Fruit fly (Drosophila melanogaster) whole organism, embryonic: ENCODE measurements around the gene CG33110.

Experiments used
- Bteb2 ChIP-seq: fragments of 200-800 bp; sonication (Bioruptor generic); optimal IDR thresholded peaks from 2 replicates; lab custom pipeline; 2016; ENCODE audit warnings: missing biosample characterization, missing genetic modification characterization
- CG10147 ChIP-seq: fragments of 200-800 bp; sonication (Bioruptor generic); optimal IDR thresholded peaks from 2 replicates; lab custom pipeline; 2019; ENCODE audit warnings: missing biosample characterization, mild to moderate bottlenecking, missing genetic modification characterization, moderate library complexity
- CG10366 ChIP-seq: fragments of 200-800 bp; sonication (Bioruptor generic); IDR thresholded peaks from 2 replicates; pipeline ENCODE4 v1.3.6; 2022; ENCODE audit warnings: missing biosample characterization, missing genetic modification characterization
- CG14050 ChIP-seq: fragments of 200-800 bp; sonication (Bioruptor generic); IDR thresholded peaks from 3 replicates; pipeline ENCODE4 v1.3.6; 2022; ENCODE audit warnings: missing biosample characterization, missing genetic modification characterization
- CG14441 ChIP-seq: fragments of 200-800 bp; sonication (Bioruptor generic); IDR thresholded peaks from 2 replicates; pipeline ENCODE4 v1.3.6; 2022; ENCODE audit warnings: missing biosample characterization, missing genetic modification characterization
- CG1603 ChIP-seq: fragments of 200-800 bp; sonication (Bioruptor generic); optimal IDR thresholded peaks from 2 replicates; lab custom pipeline; 2019; ENCODE audit warnings: missing biosample characterization, mild to moderate bottlenecking, missing genetic modification characterization, moderate library complexity
- CG17328 ChIP-seq: fragments of 200-800 bp; sonication (Bioruptor generic); IDR thresholded peaks from 2 replicates; pipeline ENCODE4 v1.3.6; 2022; ENCODE audit warnings: missing biosample characterization, missing genetic modification characterization
- CG18262 ChIP-seq: fragments of 200-800 bp; optimal IDR thresholded peaks from 3 replicates; lab custom pipeline; 2019; ENCODE audit warnings: missing biosample characterization, mild to moderate bottlenecking, missing genetic modification characterization, moderate library complexity
- CG1832 ChIP-seq: fragments of 200-800 bp; sonication (Bioruptor generic); optimal IDR thresholded peaks from 2 replicates; lab custom pipeline; 2017; ENCODE audit warnings: missing biosample characterization, mild to moderate bottlenecking, missing genetic modification characterization, inconsistent platforms
- CG2120 ChIP-seq: fragments of 200-800 bp; sonication (Bioruptor generic); optimal IDR thresholded peaks from 3 replicates; lab custom pipeline; 2016; ENCODE audit warnings: missing biosample characterization, missing genetic modification characterization
- CG31365 ChIP-seq: fragments of 200-800 bp; sonication (Bioruptor generic); optimal IDR thresholded peaks from 2 replicates; lab custom pipeline; 2018; ENCODE audit warnings: missing biosample characterization, mild to moderate bottlenecking, missing genetic modification characterization
- CG33557 ChIP-seq: fragments of 200-800 bp; sonication (Bioruptor generic); optimal IDR thresholded peaks from 2 replicates; lab custom pipeline; 2019; ENCODE audit warnings: missing biosample characterization, mild to moderate bottlenecking, missing genetic modification characterization, moderate library complexity
- CG8924 ChIP-seq: fragments of 200-800 bp; optimal IDR thresholded peaks from 3 replicates; lab custom pipeline; 2019; ENCODE audit warnings: missing biosample characterization, mild to moderate bottlenecking, missing genetic modification characterization, moderate library complexity
- CG9727 ChIP-seq: fragments of 200-800 bp; sonication (Bioruptor generic); optimal IDR thresholded peaks from 3 replicates; lab custom pipeline; 2017; ENCODE audit warnings: missing biosample characterization, mild to moderate bottlenecking, missing genetic modification characterization
- CG9817 ChIP-seq: fragments of 200-800 bp; sonication (Bioruptor generic); optimal IDR thresholded peaks from 2 replicates; lab custom pipeline; 2018; ENCODE audit warnings: missing biosample characterization, mild to moderate bottlenecking, missing genetic modification characterization, moderate library complexity
- CoRest ChIP-seq: fragments of 200-800 bp; sonication (Bioruptor generic); optimal IDR thresholded peaks from 3 replicates; lab custom pipeline; 2018; ENCODE audit warnings: missing biosample characterization, mild to moderate bottlenecking, missing genetic modification characterization, moderate library complexity
- Deaf1 ChIP-seq: fragments of 200-800 bp; optimal IDR thresholded peaks from 3 replicates; lab custom pipeline; 2019; ENCODE audit warnings: missing biosample characterization, mild to moderate bottlenecking, missing genetic modification characterization, moderate library complexity
- Dip2 ChIP-seq: fragments of 200-800 bp; sonication (Bioruptor generic); IDR thresholded peaks from 2 replicates; pipeline ENCODE4 v1.3.6; 2022; ENCODE audit warnings: missing biosample characterization, missing genetic modification characterization
- ERR ChIP-seq: fragments of 200-800 bp; sonication (Bioruptor generic); optimal IDR thresholded peaks from 2 replicates; lab custom pipeline; 2016; ENCODE audit warnings: missing biosample characterization, missing genetic modification characterization
- Gsc ChIP-seq: fragments of 200-800 bp; sonication (Bioruptor generic); IDR thresholded peaks from 2 replicates; pipeline ENCODE4 v1.3.6; 2022; ENCODE audit warnings: missing biosample characterization, missing genetic modification characterization
- H2.0 ChIP-seq: fragments of 200-800 bp; sonication (Bioruptor generic); IDR thresholded peaks from 2 replicates; pipeline ENCODE4 v1.3.6; 2022; ENCODE audit warnings: missing biosample characterization, missing genetic modification characterization
- Hmx ChIP-seq: fragments of 200-800 bp; sonication (Bioruptor generic); optimal IDR thresholded peaks from 2 replicates; lab custom pipeline; 2016; ENCODE audit warnings: missing biosample characterization, missing genetic modification characterization
- Hr51 ChIP-seq, 2 experiments: fragments of 200-800 bp; sonication (Bioruptor generic); optimal IDR thresholded peaks; 2 replicates in 1 of 2; 3 replicates in 1 of 2; lab custom pipeline; 2016 to 2018; ENCODE audit warnings: missing biosample characterization in 2 of 2, missing genetic modification characterization in 2 of 2, mild to moderate bottlenecking in 1 of 2, moderate library complexity in 1 of 2
- Oaz ChIP-seq: fragments of 200-800 bp; sonication (Bioruptor generic); IDR thresholded peaks from 2 replicates; pipeline ENCODE4 v1.3.6; 2022; ENCODE audit warnings: missing biosample characterization, missing genetic modification characterization
- Ptx1 ChIP-seq: fragments of 200-800 bp; sonication (Bioruptor generic); IDR thresholded peaks from 2 replicates; pipeline ENCODE4 v1.3.6; 2022; ENCODE audit warnings: missing biosample characterization, missing genetic modification characterization
- Sox102F ChIP-seq: fragments of 200-800 bp; sonication (Bioruptor generic); optimal IDR thresholded peaks from 2 replicates; lab custom pipeline; 2018; ENCODE audit warnings: missing biosample characterization, mild to moderate bottlenecking, missing genetic modification characterization, moderate library complexity
- abd-A ChIP-seq: fragments of 200-800 bp; sonication (Bioruptor generic); optimal IDR thresholded peaks from 3 replicates; lab custom pipeline; 2019; ENCODE audit warnings: missing biosample characterization, mild to moderate bottlenecking, missing genetic modification characterization, moderate library complexity
- ase ChIP-seq: fragments of 200-800 bp; sonication (Bioruptor generic); IDR thresholded peaks from 3 replicates; pipeline ENCODE4 v1.3.6; 2022; ENCODE audit warnings: missing biosample characterization, missing genetic modification characterization
- bab2 ChIP-seq: fragments of 200-800 bp; sonication (Bioruptor generic); optimal IDR thresholded peaks from 2 replicates; lab custom pipeline; 2016; ENCODE audit warnings: missing biosample characterization, missing genetic modification characterization
- bcd ChIP-seq: fragments of 200-800 bp; sonication (Bioruptor generic); optimal IDR thresholded peaks from 2 replicates; lab custom pipeline; 2017; ENCODE audit warnings: missing biosample characterization, mild to moderate bottlenecking, missing genetic modification characterization
- ci ChIP-seq: fragments of 200-800 bp; sonication (Bioruptor generic); IDR thresholded peaks from 3 replicates; pipeline ENCODE4 v1.3.6; 2022; ENCODE audit warnings: missing biosample characterization, missing genetic modification characterization
- disco-r ChIP-seq: fragments of 200-800 bp; sonication (Bioruptor generic); optimal IDR thresholded peaks from 2 replicates; lab custom pipeline; 2016; ENCODE audit warnings: missing biosample characterization, missing genetic modification characterization
- dysf ChIP-seq: fragments of 200-800 bp; sonication (Bioruptor generic); IDR thresholded peaks from 3 replicates; pipeline ENCODE4 v1.3.6; 2022; ENCODE audit warnings: missing biosample characterization, missing genetic modification characterization
- en ChIP-seq: fragments of 200-800 bp; sonication (Bioruptor generic); optimal IDR thresholded peaks from 2 replicates; lab custom pipeline; 2016; ENCODE audit warnings: missing biosample characterization, missing genetic modification characterization
- gcm2 ChIP-seq: fragments of 200-800 bp; sonication (Bioruptor generic); optimal IDR thresholded peaks from 2 replicates; lab custom pipeline; 2016; ENCODE audit warnings: missing biosample characterization, missing genetic modification characterization
- lab ChIP-seq: fragments of 200-800 bp; sonication (Bioruptor generic); optimal IDR thresholded peaks from 3 replicates; lab custom pipeline; 2017; ENCODE audit warnings: missing biosample characterization, missing genetic modification characterization, mild to moderate bottlenecking, moderate library complexity, missing genetic modification reagents
- mirr ChIP-seq: fragments of 200-800 bp; sonication (Bioruptor generic); optimal IDR thresholded peaks from 3 replicates; lab custom pipeline; 2018; ENCODE audit warnings: missing biosample characterization, mild to moderate bottlenecking, missing genetic modification characterization
- oc ChIP-seq: fragments of 200-800 bp; sonication (Bioruptor generic); optimal IDR thresholded peaks from 2 replicates; lab custom pipeline; 2018; ENCODE audit warnings: missing biosample characterization, mild to moderate bottlenecking, missing genetic modification characterization, moderate library complexity
- phol ChIP-seq: fragments of 200-800 bp; sonication (Bioruptor generic); optimal IDR thresholded peaks from 3 replicates; lab custom pipeline; 2018; ENCODE audit warnings: missing biosample characterization, mild to moderate bottlenecking, missing genetic modification characterization, moderate library complexity
- pros ChIP-seq: fragments of 200-800 bp; sonication (Bioruptor generic); optimal IDR thresholded peaks from 3 replicates; lab custom pipeline; 2019; ENCODE audit warnings: missing biosample characterization, mild to moderate bottlenecking, missing genetic modification characterization, moderate library complexity
- ranshi ChIP-seq: fragments of 200-800 bp; sonication (Bioruptor generic); IDR thresholded peaks from 2 replicates; pipeline ENCODE4 v1.3.6; 2022; ENCODE audit warnings: missing biosample characterization, missing genetic modification characterization
- row ChIP-seq: fragments of 200-800 bp; sonication (Bioruptor generic); IDR thresholded peaks from 3 replicates; pipeline ENCODE4 v1.3.6; 2022; ENCODE audit warnings: missing biosample characterization, missing genetic modification characterization
- salm ChIP-seq: fragments of 200-800 bp; sonication (Bioruptor generic); optimal IDR thresholded peaks from 2 replicates; lab custom pipeline; 2018; ENCODE audit warnings: missing biosample characterization, mild to moderate bottlenecking, missing genetic modification characterization
- slbo ChIP-seq: fragments of 200-800 bp; sonication (Bioruptor generic); IDR thresholded peaks from 2 replicates; pipeline ENCODE4 v1.3.6; 2022; ENCODE audit warnings: missing biosample characterization, missing genetic modification characterization
- slp2 ChIP-seq: fragments of 200-800 bp; sonication (Bioruptor generic); optimal IDR thresholded peaks from 2 replicates; lab custom pipeline; 2016; ENCODE audit warnings: missing biosample characterization, missing genetic modification characterization
- tin ChIP-seq: fragments of 200-800 bp; sonication (Bioruptor generic); optimal IDR thresholded peaks from 3 replicates; lab custom pipeline; 2016; ENCODE audit warnings: missing biosample characterization, missing genetic modification characterization
- vvl ChIP-seq: fragments of 200-800 bp; sonication (Bioruptor generic); IDR thresholded peaks from 2 replicates; pipeline ENCODE4 v1.3.6; 2022; ENCODE audit warnings: missing biosample characterization, missing genetic modification characterization
- wdn ChIP-seq: fragments of 200-800 bp; sonication (Bioruptor generic); IDR thresholded peaks from 2 replicates; pipeline ENCODE4 v1.3.6; 2022; ENCODE audit warnings: missing biosample characterization, missing genetic modification characterization
- zfh1 ChIP-seq: fragments of 200-800 bp; sonication (Bioruptor generic); IDR thresholded peaks from 3 replicates; pipeline ENCODE4 v1.3.6; 2022; ENCODE audit warnings: missing biosample characterization, missing genetic modification characterization

The CG33110 gene

DNA sequence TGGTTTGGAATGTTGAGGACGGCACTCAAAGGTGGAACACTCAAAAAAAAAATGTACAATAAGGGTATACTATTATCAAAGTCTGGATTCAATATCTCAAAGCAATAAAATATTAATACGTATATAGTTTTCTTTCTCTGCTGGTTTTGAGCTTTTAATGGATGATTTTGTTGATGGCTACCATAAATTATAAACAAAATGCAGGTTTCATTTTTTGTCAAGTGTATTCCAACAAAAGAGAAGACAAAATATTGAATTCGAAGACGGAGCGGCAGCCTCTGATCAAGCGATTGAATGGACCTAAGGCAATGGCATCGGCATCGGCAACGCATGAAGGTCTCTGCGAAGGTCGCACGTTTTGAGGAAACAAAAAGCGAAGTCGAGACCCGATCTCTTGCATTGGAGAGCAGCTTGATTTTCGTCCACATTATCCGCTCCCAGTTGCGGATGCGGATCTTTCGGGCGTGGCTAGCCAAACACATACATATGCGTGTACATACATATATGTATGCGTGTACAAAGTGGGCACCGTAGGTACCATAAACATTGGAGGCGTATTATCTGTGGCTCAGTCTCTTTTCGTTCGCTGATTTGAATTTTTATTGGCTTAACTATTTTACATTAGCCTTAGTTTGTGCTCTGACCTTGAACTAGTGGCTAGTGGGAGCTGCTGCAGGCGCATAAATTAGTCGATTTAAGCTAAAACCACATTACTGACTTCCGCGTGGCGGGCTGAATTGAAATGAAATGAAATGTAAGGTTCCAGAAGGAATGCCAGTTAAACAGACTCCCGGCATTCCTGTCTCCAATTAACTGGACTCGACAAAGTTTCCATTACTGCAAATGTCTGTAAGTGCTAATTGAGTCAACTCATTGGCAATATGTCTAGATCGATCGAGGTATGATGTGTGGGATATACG, 33.2 kb upstream of the CG33110 start (continued):
- peak; percentile 54; the same call in 1 of the 3 replicates for TF ChIP-seq ase (GFP tag; lab: Robert Waterston, UW)
- TF ChIP-seq phol (tag; lab: Kevin White, UChicago): peak; percentile 54
- peak; percentile 17 for TF ChIP-seq abd-A (tag; lab: Kevin White, UChicago)
- peak; percentile 28 for TF ChIP-seq bcd (GFP tag; lab: Kevin White, UChicago)
- TF ChIP-seq wdn: no peak
- peak; percentile 24 for TF ChIP-seq CG9727 (GFP tag; lab: Kevin White, UChicago)
- peak; percentile 64 for TF ChIP-seq vvl (GFP tag; lab: Robert Waterston, UW)
- no peak for TF ChIP-seq mirr (GFP tag; lab: Kevin White, UChicago)
- peak; percentile 65 for TF ChIP-seq row (GFP tag; lab: Robert Waterston, UW)
- TF ChIP-seq Hr51 (GFP tag; optimal IDR thresholded peaks at IDR 0.05; lab: Kevin White, UChicago): peak in 1 of 2 experiments; percentile 77
- peak; percentile 23 for TF ChIP-seq oc (tag; lab: Kevin White, UChicago)
- TF ChIP-seq CG33557 (GFP tag; lab: Kevin White, UChicago): no peak
- peak; percentile 33 for TF ChIP-seq bab2 (GFP tag; lab: Kevin White, UChicago)
- peak; percentile 56 for TF ChIP-seq CG2120 (GFP tag; lab: Kevin White, UChicago)
- peak; percentile 37 for TF ChIP-seq lab (GFP tag; lab: Kevin White, UChicago)
- peak; percentile 68 for TF ChIP-seq dysf (GFP tag; lab: Robert Waterston, UW)
- TF ChIP-seq Oaz: peak; percentile 40; the same call in 1 of the 2 replicates
- peak; percentile 62; the same call in 1 of the 3 replicates for TF ChIP-seq ci
- no peak for TF ChIP-seq ERR (GFP tag; lab: Kevin White, UChicago)
- TF ChIP-seq CG1603: peak; percentile 4
- TF ChIP-seq Hmx (GFP tag; lab: Kevin White, UChicago): no peak
- TF ChIP-seq CG17328 (GFP tag; lab: Robert Waterston, UW): no peak
- peak; percentile 50 for TF ChIP-seq CG8924 (tag; lab: Kevin White, UChicago)
- no peak for TF ChIP-seq Gsc (GFP tag; lab: Robert Waterston, UW)
- TF ChIP-seq Dip2 (GFP tag; lab: Robert Waterston, UW): no peak
- peak; percentile 1 for TF ChIP-seq tin (GFP tag; lab: Kevin White, UChicago)
- TF ChIP-seq Ptx1: peak; percentile 66
- TF ChIP-seq gcm2 (GFP tag; lab: Kevin White, UChicago): no peak
- TF ChIP-seq en (GFP tag; lab: Kevin White, UChicago): no peak
- peak; percentile 40; the same call in 1 of the 3 replicates for TF ChIP-seq CG14050 (GFP tag; lab: Robert Waterston, UW)
- TF ChIP-seq H2.0: 0 out of 2 replicates have a peak, but pooled peaks have one; percentile 9
- TF ChIP-seq slp2 (GFP tag; lab: Kevin White, UChicago): no peak
- no peak for TF ChIP-seq disco-r (GFP tag; lab: Kevin White, UChicago)
- TF ChIP-seq CG14441 (GFP tag; lab: Robert Waterston, UW): 0 out of 2 replicates have a peak, but pooled peaks have one; percentile 59
- peak; percentile 39; the same call in 1 of the 3 replicates for TF ChIP-seq zfh1 (GFP tag; lab: Robert Waterston, UW)
- peak; percentile 23 for TF ChIP-seq CG18262 (tag; lab: Kevin White, UChicago)
- peak; percentile 5 for TF ChIP-seq Bteb2
- peak; percentile 51 for TF ChIP-seq CoRest (tag; lab: Kevin White, UChicago)
- peak; percentile 33 for TF ChIP-seq Deaf1 (tag; lab: Kevin White, UChicago)
- TF ChIP-seq CG1832: no peak
- no peak for TF ChIP-seq CG31365 (tag; lab: Kevin White, UChicago)
- peak; percentile 47; the same call in 1 of the 2 replicates for TF ChIP-seq slbo (GFP tag; lab: Robert Waterston, UW)
- peak; percentile 9 for TF ChIP-seq CG10147 (GFP tag; lab: Kevin White, UChicago)
- TF ChIP-seq CG10366 (GFP tag; lab: Robert Waterston, UW): peak; percentile 50
- TF ChIP-seq ranshi (GFP tag; lab: Robert Waterston, UW): peak; percentile 46; the same call in 1 of the 2 replicates
- peak; percentile 12 for TF ChIP-seq salm (tag; lab: Kevin White, UChicago)
- TF ChIP-seq Sox102F (GFP tag; lab: Kevin White, UChicago): peak; percentile 67
- peak; percentile 97 for TF ChIP-seq pros
- peak; percentile 19 for TF ChIP-seq CG9817 (tag; lab: Kevin White, UChicago)
